Worm (Caenorhabditis elegans) whole organism, young adult: ENCODE measurements around the gene K09H11.15.

Source experiments
- B0019.2 ChIP-seq: fragments of 200-800 bp; sonication (Bioruptor generic); conservative IDR thresholded peaks from 2 replicates; pipeline ENCODE4 v1.3.6; 2022; ENCODE audit warnings: missing genetic modification reagents, missing genetic modification characterization, missing compliant biosample characterization
- B0336.3 ChIP-seq: fragments of 200-800 bp; sonication (Bioruptor generic); IDR thresholded peaks from 2 replicates; pipeline ENCODE4 v1.3.6; 2022; ENCODE audit warnings: missing genetic modification characterization, missing compliant biosample characterization
- C06A6.2 ChIP-seq: fragments of 200-800 bp; sonication (Bioruptor generic); conservative IDR thresholded peaks from 2 replicates; pipeline ENCODE4 v1.3.6; 2022; ENCODE audit warnings: missing genetic modification characterization, missing compliant biosample characterization
- D2030.7 ChIP-seq: fragments of 200-800 bp; sonication (Bioruptor generic); IDR thresholded peaks from 2 replicates; pipeline ENCODE4 v1.3.6; 2022; ENCODE audit warnings: missing genetic modification reagents, missing genetic modification characterization, missing compliant biosample characterization
- F22D6.2 ChIP-seq: sonication (generic microtip); optimal IDR thresholded peaks from 2 replicates; lab custom pipeline; 2016; ENCODE audit warnings: mild to moderate bottlenecking, missing genetic modification characterization, missing compliant biosample characterization
- F23B12.7 ChIP-seq: sonication (generic microtip); optimal IDR thresholded peaks from 2 replicates; lab custom pipeline; 2017; ENCODE audit warnings: missing genetic modification characterization, mild to moderate bottlenecking, missing compliant biosample characterization, antibody characterized with exemption, moderate library complexity; ENCODE audit not compliant: insufficient read depth
- F57A8.1 ChIP-seq: fragments of 200-800 bp; sonication (Bioruptor generic); optimal IDR thresholded peaks from 2 replicates; lab custom pipeline; 2018; ENCODE audit warnings: mild to moderate bottlenecking, missing genetic modification characterization, moderate library complexity, missing compliant biosample characterization
- Y67H2A.10 ChIP-seq: fragments of 200-800 bp; sonication (Bioruptor generic); conservative IDR thresholded peaks from 2 replicates; pipeline ENCODE4 v1.3.6; 2022; ENCODE audit warnings: missing genetic modification reagents, missing genetic modification characterization, missing compliant biosample characterization
- ZK185.1 ChIP-seq: sonication (generic microtip); optimal IDR thresholded peaks from 2 replicates; lab custom pipeline; 2016; ENCODE audit warnings: mild to moderate bottlenecking, missing genetic modification characterization, missing compliant biosample characterization; ENCODE audit not compliant: poor library complexity, severe bottlenecking
- akir-1 ChIP-seq: fragments of 200-800 bp; sonication (Bioruptor generic); optimal IDR thresholded peaks from 2 replicates; lab custom pipeline; 2018; ENCODE audit warnings: mild to moderate bottlenecking, missing genetic modification characterization, moderate library complexity, missing compliant biosample characterization
- aptf-2 ChIP-seq: fragments of 200-800 bp; sonication (Bioruptor generic); conservative IDR thresholded peaks from 2 replicates; pipeline ENCODE4 v1.3.6; 2022; ENCODE audit warnings: missing genetic modification reagents, missing genetic modification characterization, missing compliant biosample characterization
- aptf-3 ChIP-seq: fragments of 200-800 bp; sonication (Bioruptor generic); IDR thresholded peaks from 2 replicates; pipeline ENCODE4 v1.3.6; 2022; ENCODE audit warnings: missing genetic modification characterization, missing compliant biosample characterization
- atf-7 ChIP-seq: sonication (generic microtip); optimal IDR thresholded peaks from 2 replicates; lab custom pipeline; 2017; ENCODE audit warnings: mild to moderate bottlenecking, missing genetic modification characterization, missing compliant biosample characterization
- athp-1 ChIP-seq: sonication (generic microtip); optimal IDR thresholded peaks from 2 replicates; lab custom pipeline; 2017; ENCODE audit warnings: mild to moderate bottlenecking, missing genetic modification characterization, missing compliant biosample characterization
- attf-5 ChIP-seq: fragments of 200-800 bp; sonication (Bioruptor generic); optimal IDR thresholded peaks from 2 replicates; lab custom pipeline; 2018; ENCODE audit warnings: mild to moderate bottlenecking, missing genetic modification characterization, missing compliant biosample characterization
- cebp-1 ChIP-seq, 2 experiments: fragments of 200-800 bp in 1 of 2; sonication (Bioruptor generic) in 1 of 2; sonication (generic microtip) in 1 of 2; IDR thresholded peaks in 1 of 2; optimal IDR thresholded peaks in 1 of 2; 2 replicates each; pipeline versions ENCODE4 v1.3.6 to Lab custom; 2017 to 2022; ENCODE audit warnings: missing compliant biosample characterization in 2 of 2, missing genetic modification characterization in 2 of 2, mild to moderate bottlenecking in 1 of 2, missing genetic modification reagents in 1 of 2, moderate library complexity in 1 of 2
- ceh-27 ChIP-seq: fragments of 200-800 bp; sonication (Bioruptor generic); optimal IDR thresholded peaks from 2 replicates; lab custom pipeline; 2018; ENCODE audit warnings: mild to moderate bottlenecking, missing genetic modification characterization, moderate library complexity, missing compliant biosample characterization
- dox-1 ChIP-seq: fragments of 200-800 bp; sonication (Bioruptor generic); IDR thresholded peaks from 2 replicates; pipeline ENCODE4 v1.3.6; 2022; ENCODE audit warnings: missing genetic modification reagents, missing genetic modification characterization, missing compliant biosample characterization
- ekl-4 ChIP-seq: fragments of 200-800 bp; sonication (Bioruptor generic); IDR thresholded peaks from 2 replicates; pipeline ENCODE4 v1.3.6; 2022; ENCODE audit warnings: missing genetic modification reagents, missing genetic modification characterization, missing compliant biosample characterization
- hlh-26 ChIP-seq: fragments of 200-800 bp; sonication (Bioruptor generic); conservative IDR thresholded peaks from 2 replicates; pipeline ENCODE4 v1.3.6; 2022; ENCODE audit warnings: missing genetic modification reagents, missing genetic modification characterization, missing compliant biosample characterization
- hmg-1.2 ChIP-seq: fragments of 200-800 bp; sonication (Bioruptor generic); IDR thresholded peaks from 2 replicates; pipeline ENCODE4 v1.3.6; 2022; ENCODE audit warnings: missing genetic modification reagents, missing genetic modification characterization, missing compliant biosample characterization
- hsf-1 ChIP-seq: fragments of 200-800 bp; sonication (Bioruptor generic); IDR thresholded peaks from 2 replicates; pipeline ENCODE4 v1.3.6; 2022; ENCODE audit warnings: missing genetic modification reagents, missing genetic modification characterization, missing compliant biosample characterization
- lag-1 ChIP-seq: fragments of 200-800 bp; sonication (Bioruptor generic); IDR thresholded peaks from 2 replicates; pipeline ENCODE4 v1.3.6; 2022; ENCODE audit warnings: missing genetic modification reagents, missing genetic modification characterization, missing compliant biosample characterization
- let-607 ChIP-seq, 2 experiments: fragments of 200-800 bp in 1 of 2; sonication (Bioruptor generic) in 1 of 2; sonication (generic microtip) in 1 of 2; optimal IDR thresholded peaks; 2 replicates each; lab custom pipeline; 2016 to 2018; ENCODE audit warnings: mild to moderate bottlenecking in 2 of 2, missing compliant biosample characterization in 2 of 2, missing genetic modification characterization in 2 of 2, moderate library complexity in 2 of 2, missing genotype in 1 of 2
- lin-40 ChIP-seq: sonication (generic microtip); optimal IDR thresholded peaks from 2 replicates; lab custom pipeline; 2016; ENCODE audit warnings: missing genetic modification characterization, mild to moderate bottlenecking, missing compliant biosample characterization, missing genotype, missing genetic modification reagents
- lir-1 ChIP-seq: fragments of 200-800 bp; sonication (Bioruptor generic); conservative IDR thresholded peaks from 2 replicates; pipeline ENCODE4 v1.3.6; 2022; ENCODE audit warnings: missing genetic modification reagents, missing genetic modification characterization, missing compliant biosample characterization
- lsl-1 ChIP-seq: fragments of 200-800 bp; sonication (Bioruptor generic); optimal IDR thresholded peaks from 2 replicates; lab custom pipeline; 2018; ENCODE audit warnings: mild to moderate bottlenecking, missing genetic modification characterization, moderate library complexity, missing compliant biosample characterization
- madf-10 ChIP-seq: sonication (generic microtip); optimal IDR thresholded peaks from 2 replicates; lab custom pipeline; 2016; ENCODE audit warnings: mild to moderate bottlenecking, missing genetic modification characterization, missing compliant biosample characterization
- madf-6 ChIP-seq: fragments of 200-800 bp; sonication (Bioruptor generic); IDR thresholded peaks from 2 replicates; pipeline ENCODE4 v1.3.6; 2022; ENCODE audit warnings: missing genetic modification reagents, missing genetic modification characterization, missing compliant biosample characterization
- madf-8 ChIP-seq: fragments of 200-800 bp; sonication (Bioruptor generic); conservative IDR thresholded peaks from 2 replicates; pipeline ENCODE4 v1.3.6; 2022; ENCODE audit warnings: missing genetic modification reagents, missing genetic modification characterization, missing compliant biosample characterization
- mcd-1 ChIP-seq: fragments of 200-800 bp; sonication (Bioruptor generic); IDR thresholded peaks from 2 replicates; pipeline ENCODE4 v1.3.6; 2022; ENCODE audit warnings: missing genetic modification reagents, missing genetic modification characterization, missing compliant biosample characterization
- mel-28 ChIP-seq: sonication (generic microtip); optimal IDR thresholded peaks from 2 replicates; lab custom pipeline; 2016; ENCODE audit warnings: borderline replicate concordance, mild to moderate bottlenecking, missing genetic modification characterization, missing compliant biosample characterization
- mes-4 ChIP-seq: sonication (generic microtip); optimal IDR thresholded peaks from 2 replicates; lab custom pipeline; 2016; ENCODE audit warnings: missing genotype, missing genetic modification characterization, missing compliant biosample characterization
- nhr-80 ChIP-seq: sonication (generic microtip); optimal IDR thresholded peaks from 2 replicates; lab custom pipeline; 2016; ENCODE audit warnings: missing genetic modification characterization, missing compliant biosample characterization
- rec-8 ChIP-seq, 2 experiments: sonication (generic microtip); optimal IDR thresholded peaks; 2 replicates each; lab custom pipeline; 2016; ENCODE audit warnings: mild to moderate bottlenecking in 2 of 2, missing genetic modification characterization in 2 of 2, missing genetic modification reagents in 2 of 2, missing genotype in 2 of 2, missing biosample characterization in 1 of 2, missing compliant biosample characterization in 1 of 2, moderate library complexity in 1 of 2
- sdz-38 ChIP-seq: sonication (generic microtip); optimal IDR thresholded peaks from 2 replicates; lab custom pipeline; 2016; ENCODE audit warnings: missing genotype, missing genetic modification characterization, missing compliant biosample characterization
- snpc-4 ChIP-seq, 5 experiments: fragments of 150-350 bp in 1 of 5; sonication (generic microtip) in 4 of 5; optimal IDR thresholded peaks; 2 replicates each; lab custom pipeline; 2014 to 2018; ENCODE audit warnings: missing genetic modification characterization in 5 of 5, missing biosample characterization in 3 of 5, antibody characterized with exemption in 2 of 5, mild to moderate bottlenecking in 2 of 5, missing compliant biosample characterization in 2 of 5, missing genotype in 2 of 5, moderate library complexity in 2 of 5, missing genetic modification reagents in 1 of 5
- sptf-2 ChIP-seq: fragments of 200-800 bp; sonication (Bioruptor generic); optimal IDR thresholded peaks from 2 replicates; lab custom pipeline; 2018; ENCODE audit warnings: mild to moderate bottlenecking, missing genetic modification characterization, missing compliant biosample characterization
- zfh-2 ChIP-seq: fragments of 200-800 bp; sonication (Bioruptor generic); conservative IDR thresholded peaks from 2 replicates; pipeline ENCODE4 v1.3.6; 2022; ENCODE audit warnings: missing genetic modification reagents, missing genetic modification characterization, missing compliant biosample characterization
- zim-3 ChIP-seq: sonication (generic microtip); optimal IDR thresholded peaks from 2 replicates; lab custom pipeline; 2017; ENCODE audit warnings: mild to moderate bottlenecking, missing genetic modification characterization, moderate library complexity, missing compliant biosample characterization
- ztf-22 ChIP-seq: fragments of 200-800 bp; sonication (Bioruptor generic); optimal IDR thresholded peaks from 2 replicates; lab custom pipeline; 2018; ENCODE audit warnings: mild to moderate bottlenecking, missing genetic modification characterization, moderate library complexity, missing compliant biosample characterization
- ztf-26 ChIP-seq: sonication (generic microtip); optimal IDR thresholded peaks from 2 replicates; lab custom pipeline; 2017; ENCODE audit warnings: missing genetic modification characterization, missing compliant biosample characterization
- ztf-28 ChIP-seq: fragments of 200-800 bp; sonication (Bioruptor generic); IDR thresholded peaks from 2 replicates; pipeline ENCODE4 v1.3.6; 2022; ENCODE audit warnings: missing genetic modification reagents, missing genetic modification characterization, missing compliant biosample characterization
- ztf-6 ChIP-seq: fragments of 200-800 bp; sonication (Bioruptor generic); IDR thresholded peaks from 2 replicates; pipeline ENCODE4 v1.3.6; 2022; ENCODE audit warnings: missing genetic modification reagents, missing genetic modification characterization, missing compliant biosample characterization

K09H11.15 gene

ce11 chrV:5687115-5687979, 43.3 kb downstream of the K09H11.15 start, which contains the start of gene F25B4.7:
TSS of gene F25B4.7 (minus strand) at chrV:5687226.
- no peak for TF ChIP-seq akir-1
- no peak for TF ChIP-seq rec-8 (tag; optimal IDR thresholded peaks at IDR 0.05; lab: Kevin White, UChicago)
- no peak for TF ChIP-seq lin-40
- no peak for TF ChIP-seq ztf-22 (GFP tag; lab: Kevin White, UChicago)
- no peak for TF ChIP-seq ekl-4 (GFP tag; lab: Robert Waterston, UW)
- TF ChIP-seq hlh-26 (GFP tag; lab: Robert Waterston, UW), result no peak
- peak; percentile 78; the same call in 1 of the 2 replicates for TF ChIP-seq hmg-1.2 (GFP tag; lab: Robert Waterston, UW)
- no peak for TF ChIP-seq hsf-1
- no peak for TF ChIP-seq ztf-26 (tag; lab: Kevin White, UChicago)
- TF ChIP-seq attf-5, result peak; percentile 25
- no peak for TF ChIP-seq sptf-2 (GFP tag; lab: Kevin White, UChicago)
- TF ChIP-seq ztf-6, result no peak
- no peak for TF ChIP-seq athp-1 (tag; lab: Kevin White, UChicago)
- TF ChIP-seq B0019.2 (GFP tag; lab: Robert Waterston, UW), result no peak
- TF ChIP-seq C06A6.2 (GFP tag; lab: Robert Waterston, UW), result no peak
- TF ChIP-seq F57A8.1 (GFP tag; lab: Kevin White, UChicago), result no peak
- TF ChIP-seq aptf-3 (GFP tag; lab: Robert Waterston, UW), result no peak
- TF ChIP-seq atf-7 (tag; lab: Kevin White, UChicago), result no peak
- no peak for TF ChIP-seq lag-1
- TF ChIP-seq Y67H2A.10 (GFP tag; lab: Robert Waterston, UW), result no peak
- no peak for TF ChIP-seq mel-28 (tag; lab: Kevin White, UChicago)
- TF ChIP-seq ceh-27 (GFP tag; lab: Kevin White, UChicago), result no peak
- TF ChIP-seq let-607 (tag; optimal IDR thresholded peaks at IDR 0.05; lab: Kevin White, UChicago), result peak in 1 of 2 experiments; percentile 64
- TF ChIP-seq F23B12.7 (tag; lab: Kevin White, UChicago), result no peak
- TF ChIP-seq cebp-1 (GFP tag; IDR thresholded peaks at IDR 0.05; lab: Robert Waterston, UW), result no peak
- peak; percentile 40 for TF ChIP-seq cebp-1 (tag; optimal IDR thresholded peaks at IDR 0.05; lab: Kevin White, UChicago)
- no peak for TF ChIP-seq lir-1 (GFP tag; lab: Robert Waterston, UW)
- TF ChIP-seq aptf-2 (GFP tag; lab: Robert Waterston, UW), result no peak
- TF ChIP-seq mcd-1 (GFP tag; lab: Robert Waterston, UW), result peak; percentile 6; the same call in 1 of the 2 replicates
- TF ChIP-seq zim-3 (tag; lab: Kevin White, UChicago), result no peak
- no peak for TF ChIP-seq ztf-28
- no peak for TF ChIP-seq madf-10 (tag; lab: Kevin White, UChicago)
- TF ChIP-seq nhr-80 (tag; lab: Kevin White, UChicago), result peak; percentile 9
- no peak for TF ChIP-seq F22D6.2 (tag; lab: Kevin White, UChicago)

ce11 chrV:5684534-5684933, 46.1 kb downstream of the K09H11.15 start, which contains the start of the genes hmgs-1 and F25B4.4:
TSS of gene hmgs-1 (minus strand) at chrV:5684589.
TSS of gene F25B4.4 (plus strand) at chrV:5684873.
- TF ChIP-seq mel-28 (tag; lab: Kevin White, UChicago), result no peak
- TF ChIP-seq B0019.2 (GFP tag; lab: Robert Waterston, UW), result peak; percentile 86
- TF ChIP-seq ztf-28, result 0 out of 2 replicates have a peak, but pooled peaks have one; percentile 54
- peak; percentile 58 for TF ChIP-seq madf-8 (GFP tag; lab: Robert Waterston, UW)
- TF ChIP-seq snpc-4 (GFP tag; optimal IDR thresholded peaks at IDR 0.05; lab: Kevin White, UChicago), result peak; percentile 48
- TF ChIP-seq snpc-4 (tag; optimal IDR thresholded peaks at IDR 0.05; lab: Kevin White, UChicago), result peak; percentile 15 to 69 (median 47)
- TF ChIP-seq mes-4, result no peak
- no peak for TF ChIP-seq ztf-22 (GFP tag; lab: Kevin White, UChicago)
- peak; percentile 28; the same call in 1 of the 2 replicates for TF ChIP-seq B0336.3
- peak; percentile 83 for TF ChIP-seq madf-6 (GFP tag; lab: Robert Waterston, UW)
- TF ChIP-seq ZK185.1 (tag; lab: Kevin White, UChicago), result peak; percentile 58
- TF ChIP-seq aptf-2 (GFP tag; lab: Robert Waterston, UW), result no peak
- peak; percentile 85 for TF ChIP-seq dox-1 (GFP tag; lab: Robert Waterston, UW)
- TF ChIP-seq lsl-1 (GFP tag; lab: Kevin White, UChicago), result peak; percentile 65
- TF ChIP-seq D2030.7 (GFP tag; lab: Robert Waterston, UW), result peak; percentile 68
- TF ChIP-seq sdz-38 (tag; lab: Kevin White, UChicago), result no peak
- TF ChIP-seq zfh-2 (GFP tag; lab: Robert Waterston, UW), result no peak
